Fruit fly (Drosophila melanogaster): ENCODE results near the gene CG15459.

CG15459 gene

dm6 chrX:20419313-20419712, 5.9 kb upstream of the CG15459 start, which contains the start of gene Obp19d (continued):
- TF ChIP-seq CG3065 (GFP tag; optimal IDR thresholded peaks at IDR 0.05) = no peak
- no peak for TF ChIP-seq CG1647 (GFP tag; optimal IDR thresholded peaks at IDR 0.05)

dm6 chrX:20418864-20419263, 5.5 kb upstream of the CG15459 start, which contains the start of gene Obp19c:
Gene Obp19c (minus strand): TSS chrX:20418964.
- TF ChIP-seq CTCF (GFP tag; optimal IDR thresholded peaks at IDR 0.05) (no peak), gro (GFP tag; optimal IDR thresholded peaks at IDR 0.05) (no peak), CG12744 (GFP tag; optimal IDR thresholded peaks at IDR 0.05) (no peak), btn (GFP tag; optimal IDR thresholded peaks at IDR 0.05) (no peak), CG2120 (GFP tag; optimal IDR thresholded peaks at IDR 0.05) (no peak), CG9797 (GFP tag; optimal IDR thresholded peaks at IDR 0.05) (no peak), CG3847 (GFP tag; IDR thresholded peaks at IDR 0.05) (no peak), Aef1 (GFP tag; IDR thresholded peaks at IDR 0.05) (no peak), p53 (GFP tag; optimal IDR thresholded peaks at IDR 0.05) (no peak), CG1529 (GFP tag; optimal IDR thresholded peaks at IDR 0.05) (no peak), Meics (GFP tag; optimal IDR thresholded peaks at IDR 0.05) (no peak), mirr (GFP tag; optimal IDR thresholded peaks at IDR 0.05) (no peak), sqz (GFP tag; optimal IDR thresholded peaks at IDR 0.05) (no peak)

dm6 chrX:20416433-20416832, 3.1 kb upstream of the CG15459 start, which contains the start of gene Obp19b:
Gene Obp19b (plus strand): TSS chrX:20416733.
- no peak for TF ChIP-seq sr (GFP tag; IDR thresholded peaks at IDR 0.05)

DNA sequence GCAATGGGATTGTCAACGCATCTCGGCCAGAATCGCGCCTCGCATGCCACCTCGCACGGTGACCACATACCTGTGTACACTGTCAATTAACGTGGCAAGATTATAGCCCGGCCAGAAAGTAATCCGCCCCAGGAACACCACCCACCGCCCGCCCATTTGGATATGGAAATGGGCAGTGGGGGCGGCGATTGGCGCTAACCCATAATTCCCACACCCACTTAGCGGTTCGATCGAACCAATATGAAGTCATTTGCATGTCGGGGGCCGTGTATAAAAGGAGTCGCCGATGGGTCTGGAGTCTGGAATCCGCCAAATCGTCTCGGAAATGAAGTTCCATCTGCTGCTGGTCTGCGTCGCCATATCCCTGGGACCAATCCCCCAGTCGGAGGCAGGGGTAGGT, 2.1 kb upstream of the CG15459 start, which contains the start of gene Obp19a:
TSS of gene Obp19a (plus strand) at position 301 of the 400 bp plus-strand sequence.
- no peak for TF ChIP-seq Hmr (GFP tag; optimal IDR thresholded peaks at IDR 0.05)
- no peak for TF ChIP-seq HLH54F (GFP tag; optimal IDR thresholded peaks at IDR 0.05)
- TF ChIP-seq kni (GFP tag; optimal IDR thresholded peaks at IDR 0.05) = no peak
- no peak for TF ChIP-seq Tbp (GFP tag; optimal IDR thresholded peaks at IDR 0.05)
- TF ChIP-seq CG4282 (GFP tag; optimal IDR thresholded peaks at IDR 0.05) = no peak
- TF ChIP-seq unc-4 (GFP tag; IDR thresholded peaks at IDR 0.05; ENCODE audit: partially characterized antibody) = no peak
- TF ChIP-seq MTF-1 (GFP tag; optimal IDR thresholded peaks at IDR 0.05; ENCODE audit: borderline replicate concordance) = no peak
- no peak for TF ChIP-seq lola (GFP tag; optimal IDR thresholded peaks at IDR 0.05)
- TF ChIP-seq CG14710 (tag; optimal IDR thresholded peaks at IDR 0.05) = no peak
- no peak for TF ChIP-seq CG8944 (GFP tag; optimal IDR thresholded peaks at IDR 0.05)

- TF ChIP-seq Atf-2 (GFP tag; optimal IDR thresholded peaks at IDR 0.05) (no peak), CG10274 (GFP tag; optimal IDR thresholded peaks at IDR 0.05) (no peak), CG6689 (GFP tag; IDR thresholded peaks at IDR 0.05) (no peak), CG30403 (GFP tag; optimal IDR thresholded peaks at IDR 0.05) (no peak), CG31365 (tag; optimal IDR thresholded peaks at IDR 0.05) (no peak), CG16863 (GFP tag; optimal IDR thresholded peaks at IDR 0.05) (no peak), CG12391 (tag; optimal IDR thresholded peaks at IDR 0.05) (no peak), tgo (GFP tag; IDR thresholded peaks at IDR 0.05) (no peak), CG9437 (GFP tag; optimal IDR thresholded peaks at IDR 0.05) (no peak), ATbp (GFP tag; optimal IDR thresholded peaks at IDR 0.05) (no peak), CG9215 (GFP tag; IDR thresholded peaks at IDR 0.05) (no peak), CG1647 (GFP tag; optimal IDR thresholded peaks at IDR 0.05) (no peak), CG3995 (GFP tag; optimal IDR thresholded peaks at IDR 0.05) (no peak), CG13775 (GFP tag; optimal IDR thresholded peaks at IDR 0.05) (no peak), B-H1 (GFP tag; IDR thresholded peaks at IDR 0.05) (no peak)
Measured at dm6 chrX:20414099-20414498, 718 bp upstream of the CG15459 start, which contains the start of gene CG15458. Gene CG15458 (minus strand): TSS chrX:20414199.
